Fruit fly (Drosophila melanogaster) whole organism, prepupa: ENCODE results near the gene Snapin.

Experiments used
- CG10631 ChIP-seq: fragments of 200-800 bp; sonication (Bioruptor generic); optimal IDR thresholded peaks from 2 replicates; lab custom pipeline; 2016; ENCODE audit warnings: missing biosample characterization, missing genetic modification characterization
- CG10669 ChIP-seq: fragments of 200-800 bp; sonication (Bioruptor generic); optimal IDR thresholded peaks from 3 replicates; lab custom pipeline; 2018; ENCODE audit warnings: missing biosample characterization, mild to moderate bottlenecking, missing genetic modification characterization, moderate library complexity
- CG11294 ChIP-seq: fragments of 200-800 bp; sonication (Bioruptor generic); IDR thresholded peaks from 2 replicates; pipeline ENCODE4 v1.3.6; 2022; ENCODE audit warnings: missing biosample characterization, missing genetic modification characterization
- CG11762 ChIP-seq: fragments of 200-800 bp; sonication (Bioruptor generic); optimal IDR thresholded peaks from 3 replicates; lab custom pipeline; 2016; ENCODE audit warnings: missing biosample characterization, missing genetic modification characterization; ENCODE audit not compliant: insufficient read depth
- CG11902 ChIP-seq: fragments of 200-800 bp; sonication (Bioruptor generic); optimal IDR thresholded peaks from 3 replicates; lab custom pipeline; 2016; ENCODE audit warnings: missing biosample characterization, missing genetic modification characterization
- CG15336 ChIP-seq: fragments of 200-800 bp; sonication (Bioruptor generic); IDR thresholded peaks from 2 replicates; pipeline ENCODE4 v1.3.6; 2022; ENCODE audit warnings: missing biosample characterization, missing genetic modification characterization
- CG1621 ChIP-seq: fragments of 200-800 bp; sonication (Bioruptor generic); optimal IDR thresholded peaks from 3 replicates; lab custom pipeline; 2018; ENCODE audit warnings: missing biosample characterization, mild to moderate bottlenecking, missing genetic modification characterization
- CG16779 ChIP-seq: fragments of 200-800 bp; sonication (Bioruptor generic); optimal IDR thresholded peaks from 3 replicates; lab custom pipeline; 2017; ENCODE audit warnings: missing biosample characterization, mild to moderate bottlenecking, missing genetic modification characterization
- CG3032 ChIP-seq: fragments of 200-800 bp; optimal IDR thresholded peaks from 2 replicates; lab custom pipeline; 2019; ENCODE audit warnings: missing biosample characterization, mild to moderate bottlenecking, missing genetic modification characterization, moderate library complexity
- CG31627 ChIP-seq: fragments of 200-800 bp; sonication (Bioruptor generic); optimal IDR thresholded peaks from 3 replicates; lab custom pipeline; 2016; ENCODE audit warnings: missing biosample characterization, missing genetic modification characterization
- CG34406 ChIP-seq: fragments of 200-800 bp; sonication (Bioruptor generic); optimal IDR thresholded peaks from 3 replicates; lab custom pipeline; 2016; ENCODE audit warnings: missing biosample characterization, missing genetic modification characterization
- CG3919 ChIP-seq: fragments of 200-800 bp; sonication (Bioruptor generic); optimal IDR thresholded peaks from 3 replicates; lab custom pipeline; 2016; ENCODE audit warnings: missing biosample characterization, missing genetic modification characterization
- CG4318 ChIP-seq: fragments of 200-800 bp; sonication (Bioruptor generic); optimal IDR thresholded peaks from 3 replicates; lab custom pipeline; 2017; ENCODE audit warnings: missing biosample characterization, mild to moderate bottlenecking, missing genetic modification characterization
- CG6163 ChIP-seq: fragments of 200-800 bp; sonication (Bioruptor generic); IDR thresholded peaks from 3 replicates; pipeline ENCODE4 v1.3.6; 2022; ENCODE audit warnings: missing biosample characterization, missing genetic modification characterization
- CG6276 ChIP-seq: fragments of 200-800 bp; sonication (Bioruptor generic); optimal IDR thresholded peaks from 2 replicates; lab custom pipeline; 2017; ENCODE audit warnings: missing biosample characterization, mild to moderate bottlenecking, missing genetic modification characterization
- CG6792 ChIP-seq: fragments of 200-800 bp; sonication (Bioruptor generic); optimal IDR thresholded peaks from 3 replicates; lab custom pipeline; 2016; ENCODE audit warnings: missing biosample characterization, missing genetic modification characterization
- CG6808 ChIP-seq: fragments of 200-800 bp; sonication (Bioruptor generic); optimal IDR thresholded peaks from 3 replicates; lab custom pipeline; 2017; ENCODE audit warnings: missing biosample characterization, missing genetic modification characterization, mild to moderate bottlenecking, moderate library complexity, missing genetic modification reagents
- CG6854 ChIP-seq: fragments of 200-800 bp; sonication (Bioruptor generic); optimal IDR thresholded peaks from 2 replicates; lab custom pipeline; 2017; ENCODE audit warnings: missing biosample characterization, mild to moderate bottlenecking, missing genetic modification characterization
- CG8319 ChIP-seq: fragments of 200-800 bp; sonication (Bioruptor generic); optimal IDR thresholded peaks from 3 replicates; lab custom pipeline; 2016; ENCODE audit warnings: missing biosample characterization, missing genetic modification characterization
- CG8632 ChIP-seq: fragments of 200-800 bp; sonication (Bioruptor generic); optimal IDR thresholded peaks from 3 replicates; lab custom pipeline; 2016; ENCODE audit warnings: missing biosample characterization, missing genetic modification characterization
- CG9139 ChIP-seq: fragments of 200-800 bp; sonication (Bioruptor generic); optimal IDR thresholded peaks from 3 replicates; lab custom pipeline; 2017; ENCODE audit warnings: missing biosample characterization, mild to moderate bottlenecking, missing genetic modification characterization
- Eip75B ChIP-seq: fragments of 200-800 bp; sonication (Bioruptor generic); optimal IDR thresholded peaks from 3 replicates; lab custom pipeline; 2016; ENCODE audit warnings: missing biosample characterization, missing genetic modification characterization
- Eip78C ChIP-seq: fragments of 200-800 bp; sonication (Bioruptor generic); peaks from one replicate; lab custom pipeline; 2016; ENCODE audit warnings: missing biosample characterization, missing genetic modification characterization
- Eip93F ChIP-seq: fragments of 200-800 bp; sonication (Bioruptor generic); optimal IDR thresholded peaks from 2 replicates; lab custom pipeline; 2016; ENCODE audit warnings: missing biosample characterization, mild to moderate bottlenecking, missing genetic modification characterization
- Ets21C ChIP-seq: fragments of 200-800 bp; sonication (Bioruptor generic); optimal IDR thresholded peaks from 3 replicates; lab custom pipeline; 2016; ENCODE audit warnings: missing biosample characterization, missing genetic modification characterization
- Ets96B ChIP-seq: fragments of 200-800 bp; optimal IDR thresholded peaks from 2 replicates; lab custom pipeline; 2019; ENCODE audit warnings: missing biosample characterization, mild to moderate bottlenecking, missing genetic modification characterization, moderate library complexity
- Gug ChIP-seq: fragments of 200-800 bp; sonication (Bioruptor generic); IDR thresholded peaks from 2 replicates; pipeline ENCODE4 v1.3.6; 2022; ENCODE audit warnings: missing biosample characterization, missing genetic modification characterization
- Hr38 ChIP-seq: sonication (Bioruptor generic); optimal IDR thresholded peaks from 2 replicates; lab custom pipeline; 2016; ENCODE audit warnings: missing biosample characterization, missing genetic modification characterization
- Hr39 ChIP-seq: fragments of 200-800 bp; sonication (Bioruptor generic); optimal IDR thresholded peaks from 2 replicates; lab custom pipeline; 2016; ENCODE audit warnings: missing biosample characterization, missing genetic modification characterization
- Lpt ChIP-seq: fragments of 200-800 bp; sonication (Bioruptor generic); optimal IDR thresholded peaks from 3 replicates; lab custom pipeline; 2016; ENCODE audit warnings: missing biosample characterization, missing genetic modification characterization
- Met ChIP-seq: fragments of 200-800 bp; sonication (Bioruptor generic); optimal IDR thresholded peaks from 3 replicates; lab custom pipeline; 2016; ENCODE audit warnings: missing biosample characterization, missing genetic modification characterization
- Smox ChIP-seq: fragments of 200-800 bp; sonication (Bioruptor generic); optimal IDR thresholded peaks from 3 replicates; lab custom pipeline; 2016; ENCODE audit warnings: missing biosample characterization, missing genetic modification characterization
- Sox102F ChIP-seq: fragments of 200-800 bp; sonication (Bioruptor generic); optimal IDR thresholded peaks from 2 replicates; lab custom pipeline; 2016; ENCODE audit warnings: missing biosample characterization, mild to moderate bottlenecking, missing genetic modification characterization
- Sox14 ChIP-seq: fragments of 200-800 bp; sonication (Bioruptor generic); optimal IDR thresholded peaks from 3 replicates; lab custom pipeline; 2016; ENCODE audit warnings: missing biosample characterization, missing genetic modification characterization
- acj6 ChIP-seq: fragments of 200-800 bp; sonication (Bioruptor generic); optimal IDR thresholded peaks from 3 replicates; lab custom pipeline; 2016; ENCODE audit warnings: missing biosample characterization, missing genetic modification characterization
- cyc ChIP-seq: fragments of 200-800 bp; sonication (Bioruptor generic); optimal IDR thresholded peaks from 3 replicates; lab custom pipeline; 2016; ENCODE audit warnings: missing biosample characterization, missing genetic modification characterization
- dac ChIP-seq: fragments of 200-800 bp; sonication (Bioruptor generic); optimal IDR thresholded peaks from 2 replicates; lab custom pipeline; 2017; ENCODE audit warnings: missing biosample characterization, mild to moderate bottlenecking, missing genetic modification characterization
- dsx ChIP-seq: fragments of 200-800 bp; optimal IDR thresholded peaks from 3 replicates; lab custom pipeline; 2019; ENCODE audit warnings: missing biosample characterization, mild to moderate bottlenecking, missing genetic modification characterization, moderate library complexity; ENCODE audit not compliant: poor library complexity, severe bottlenecking
- esn ChIP-seq: fragments of 200-800 bp; sonication (Bioruptor generic); optimal IDR thresholded peaks from 2 replicates; lab custom pipeline; 2016; ENCODE audit warnings: missing biosample characterization, mild to moderate bottlenecking, missing genetic modification characterization, moderate library complexity
- fd59A ChIP-seq: fragments of 200-800 bp; sonication (Bioruptor generic); optimal IDR thresholded peaks from 2 replicates; lab custom pipeline; 2017; ENCODE audit warnings: missing biosample characterization, mild to moderate bottlenecking, missing genetic modification characterization, missing genetic modification reagents
- fd85E ChIP-seq: fragments of 200-800 bp; sonication (Bioruptor generic); optimal IDR thresholded peaks from 3 replicates; lab custom pipeline; 2016; ENCODE audit warnings: missing biosample characterization, missing genetic modification characterization
- fkh ChIP-seq: fragments of 200-800 bp; sonication (Bioruptor generic); optimal IDR thresholded peaks from 3 replicates; lab custom pipeline; 2017; ENCODE audit warnings: missing biosample characterization, mild to moderate bottlenecking, missing genetic modification characterization, moderate library complexity
- lz ChIP-seq: fragments of 200-800 bp; sonication (Bioruptor generic); optimal IDR thresholded peaks from 3 replicates; lab custom pipeline; 2016; ENCODE audit warnings: missing biosample characterization, missing genetic modification characterization
- net ChIP-seq: fragments of 200-800 bp; sonication (Bioruptor generic); optimal IDR thresholded peaks from 3 replicates; lab custom pipeline; 2016; ENCODE audit warnings: missing biosample characterization, missing genetic modification characterization
- salr ChIP-seq, 2 experiments: fragments of 200-800 bp; sonication (Bioruptor generic); optimal IDR thresholded peaks; 3 replicates each; lab custom pipeline; 2016 to 2018; ENCODE audit warnings: missing biosample characterization in 2 of 2, missing genetic modification characterization in 2 of 2, mild to moderate bottlenecking in 1 of 2
- ss ChIP-seq, 2 experiments: fragments of 200-800 bp; sonication (Bioruptor generic); optimal IDR thresholded peaks; 2 replicates in 1 of 2; 3 replicates in 1 of 2; lab custom pipeline; 2017 to 2018; ENCODE audit warnings: mild to moderate bottlenecking in 2 of 2, missing biosample characterization in 2 of 2, missing genetic modification characterization in 2 of 2, moderate library complexity in 1 of 2
- svp ChIP-seq: fragments of 200-800 bp; sonication (Bioruptor generic); peaks from one replicate; lab custom pipeline; 2016; ENCODE audit warnings: missing biosample characterization, missing genetic modification characterization
- topi ChIP-seq: fragments of 200-800 bp; sonication (Bioruptor generic); optimal IDR thresholded peaks from 3 replicates; lab custom pipeline; 2016; ENCODE audit warnings: missing biosample characterization, missing genetic modification characterization
- vri ChIP-seq: fragments of 200-800 bp; sonication (Bioruptor generic); optimal IDR thresholded peaks from 3 replicates; lab custom pipeline; 2016; ENCODE audit warnings: missing biosample characterization, mild to moderate bottlenecking, missing genetic modification characterization

Gene Snapin

dm6 chr2L:2734946-2735345, 24.5 kb downstream of the Snapin start (continued):
- TF ChIP-seq vri (GFP tag; lab: Kevin White, UChicago) (no peak), CG3919 (GFP tag; lab: Kevin White, UChicago) (peak; percentile 5), CG6808 (GFP tag; lab: Kevin White, UChicago) (no peak), topi (GFP tag; lab: Kevin White, UChicago) (no peak), Sox102F (GFP tag; lab: Kevin White, UChicago) (no peak), CG9139 (no peak), acj6 (no peak), CG11902 (GFP tag; lab: Kevin White, UChicago) (no peak), Ets96B (no peak), Eip75B (GFP tag; lab: Kevin White, UChicago) (no peak), CG6792 (GFP tag; lab: Kevin White, UChicago) (no peak), CG8632 (GFP tag; lab: Kevin White, UChicago) (no peak), CG3032 (tag; lab: Kevin White, UChicago) (no peak), fd59A (GFP tag; lab: Kevin White, UChicago) (no peak), fkh (GFP tag; lab: Kevin White, UChicago) (no peak), CG31627 (GFP tag; lab: Kevin White, UChicago) (no peak)

- TF ChIP-seq Lpt (GFP tag; lab: Kevin White, UChicago): peak; percentile 68
- peak; percentile 64 for TF ChIP-seq Ets21C (GFP tag; lab: Kevin White, UChicago)
- peak; percentile 94 for TF ChIP-seq Eip78C (GFP tag; lab: Kevin White, UChicago)
- peak; percentile 61 for TF ChIP-seq Smox (GFP tag; lab: Kevin White, UChicago)
- peak; percentile 36 for TF ChIP-seq dac (GFP tag; lab: Kevin White, UChicago)
- peak; percentile 73 for TF ChIP-seq net (GFP tag; lab: Kevin White, UChicago)
- TF ChIP-seq CG6792 (GFP tag; lab: Kevin White, UChicago): peak; percentile 76
- peak; percentile 66 for TF ChIP-seq CG34406 (GFP tag; lab: Kevin White, UChicago)
- TF ChIP-seq CG6276 (GFP tag; lab: Kevin White, UChicago): peak; percentile 74
- TF ChIP-seq CG6854 (GFP tag; lab: Kevin White, UChicago): no peak
- peak; percentile 86 for TF ChIP-seq Sox14 (GFP tag; lab: Kevin White, UChicago)
- TF ChIP-seq CG11294 (GFP tag; lab: Robert Waterston, UW): peak; percentile 72
- peak; percentile 81 for TF ChIP-seq esn (GFP tag; lab: Kevin White, UChicago)
- peak; percentile 79 for TF ChIP-seq Gug (GFP tag; lab: Robert Waterston, UW)
- TF ChIP-seq fkh (GFP tag; lab: Kevin White, UChicago): no peak
- TF ChIP-seq CG15336 (GFP tag; lab: Robert Waterston, UW): peak; percentile 82
- TF ChIP-seq fd85E (GFP tag; lab: Kevin White, UChicago): no peak
- TF ChIP-seq CG6163: peak; percentile 76
- TF ChIP-seq CG1621 (tag; lab: Kevin White, UChicago): peak; percentile 79
- peak; percentile 82 for TF ChIP-seq CG3919 (GFP tag; lab: Kevin White, UChicago)
- peak; percentile 59 for TF ChIP-seq CG4318 (GFP tag; lab: Kevin White, UChicago)
- peak; percentile 70 for TF ChIP-seq CG8319 (GFP tag; lab: Kevin White, UChicago)
- TF ChIP-seq CG11762 (GFP tag; lab: Kevin White, UChicago): peak; percentile 77
- TF ChIP-seq cyc: peak; percentile 70
- no peak for TF ChIP-seq Hr38 (GFP tag; lab: Kevin White, UChicago)
- peak; percentile 80 for TF ChIP-seq Ets96B
- TF ChIP-seq CG16779: peak; percentile 48
- no peak for TF ChIP-seq Eip93F (GFP tag; lab: Kevin White, UChicago)
- peak; percentile 91 for TF ChIP-seq CG10669
- peak; percentile 86 for TF ChIP-seq acj6
- TF ChIP-seq svp: peak; percentile 90
- peak; percentile 78 for TF ChIP-seq Met (GFP tag; lab: Kevin White, UChicago)
- peak; percentile 71 for TF ChIP-seq Eip75B (GFP tag; lab: Kevin White, UChicago)
- peak; percentile 91 for TF ChIP-seq CG6808 (GFP tag; lab: Kevin White, UChicago)
- TF ChIP-seq Hr39 (GFP tag; lab: Kevin White, UChicago): peak; percentile 78
- peak; percentile 84 for TF ChIP-seq CG10631 (GFP tag; lab: Kevin White, UChicago)
- peak; percentile 16 for TF ChIP-seq vri (GFP tag; lab: Kevin White, UChicago)
- TF ChIP-seq salr (GFP tag; optimal IDR thresholded peaks at IDR 0.05; lab: Kevin White, UChicago): peak; percentile 69 to 79
- peak; percentile 69 for TF ChIP-seq lz (GFP tag; lab: Kevin White, UChicago)
- peak; percentile 83 to 87 for TF ChIP-seq ss (GFP tag; optimal IDR thresholded peaks at IDR 0.05; lab: Kevin White, UChicago)
- no peak for TF ChIP-seq Sox102F (GFP tag; lab: Kevin White, UChicago)
- peak; percentile 82 for TF ChIP-seq dsx
Measured at dm6 chr2L:2734215-2734614, 25.3 kb downstream of the Snapin start.
